Fruit fly (Drosophila melanogaster) whole organism, wandering third instar larva: ENCODE data around the gene CG11309.

ENCODE experiments used
- Hr78 ChIP-seq: fragments of >200 bp; optimal IDR thresholded peaks from 2 replicates; lab custom pipeline; 2017; ENCODE audit warnings: missing biosample characterization, missing genetic modification characterization
- Myc ChIP-seq: fragments of >200 bp; optimal IDR thresholded peaks from 2 replicates; lab custom pipeline; 2017
- OdsH ChIP-seq: fragments of 200-800 bp; sonication (Bioruptor generic); optimal IDR thresholded peaks from 2 replicates; lab custom pipeline; 2016; ENCODE audit warnings: missing biosample characterization, mild to moderate bottlenecking, missing genetic modification characterization
- dl ChIP-seq, 2 experiments: fragments of 175-275, 200-275 bp in 1 of 2; fragments of 200-275 bp in 1 of 2; sonication (Bioruptor generic); optimal IDR thresholded peaks; lab custom pipeline; 2018; ENCODE audit warnings: mild to moderate bottlenecking in 2 of 2, missing biosample characterization in 2 of 2, missing genetic modification characterization in 2 of 2, moderate library complexity in 2 of 2; ENCODE audit not compliant: partially characterized antibody in 2 of 2, insufficient read depth in 1 of 2
- dsf ChIP-seq: sonication (Bioruptor generic); optimal IDR thresholded peaks from 2 replicates; lab custom pipeline; 2016; ENCODE audit warnings: missing biosample characterization, missing genetic modification characterization, borderline replicate concordance
- pan ChIP-seq: fragments of >200 bp; optimal IDR thresholded peaks from 2 replicates; lab custom pipeline; 2017

DNA sequence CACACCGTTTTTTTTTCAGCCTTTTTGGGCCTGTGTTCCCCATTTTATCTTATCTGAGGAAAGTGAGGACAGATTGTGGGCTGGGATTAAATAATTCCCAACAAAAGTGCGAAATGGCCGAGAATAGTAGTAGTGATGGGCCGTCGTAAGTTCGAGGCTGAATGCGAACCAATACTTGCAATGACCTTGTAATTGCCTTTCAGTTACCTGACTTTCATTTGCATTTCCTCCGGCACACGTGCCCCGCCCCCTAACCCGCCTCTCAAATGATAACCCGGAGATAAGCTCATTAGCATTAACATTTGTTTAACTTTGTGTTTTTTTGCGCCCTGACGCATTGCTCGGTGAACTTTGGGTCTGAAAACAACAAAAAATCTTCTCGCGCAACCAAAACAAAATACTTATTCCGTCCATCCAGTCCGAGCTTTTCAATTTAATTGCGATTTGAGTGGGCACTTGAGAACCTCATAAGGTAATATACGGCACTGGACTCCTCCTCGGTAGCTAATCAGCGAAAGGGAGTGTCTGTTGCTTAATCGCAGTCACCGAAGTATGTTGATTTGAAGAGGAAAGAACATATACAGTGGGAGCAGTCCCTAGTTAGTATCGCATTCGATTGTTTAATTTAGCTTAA is 26.4 kb downstream of the CG11309 start:
- no peak for TF ChIP-seq dsf (GFP tag; lab: Kevin White, UChicago)
- no peak for TF ChIP-seq dl (GFP tag; optimal IDR thresholded peaks at IDR 0.05; lab: Kevin White, UChicago; ENCODE audit: insufficient read depth in 1 of 2, partially characterized antibody in 2 of 2)
- TF ChIP-seq OdsH (GFP tag; lab: Kevin White, UChicago), result no peak
- TF ChIP-seq pan (lab: Kevin White, UChicago), result no peak
- no peak for TF ChIP-seq Hr78 (GFP tag; lab: Kevin White, UChicago)
- TF ChIP-seq Myc (lab: Kevin White, UChicago), result no peak
